Fruit fly (Drosophila melanogaster) whole organism, embryonic: ENCODE results near the gene CG31637.

ENCODE experiments used
- Atf6 ChIP-seq: fragments of 200-800 bp; sonication (Bioruptor generic); IDR thresholded peaks from 2 replicates; pipeline ENCODE4 v1.3.6; 2022; ENCODE audit warnings: missing biosample characterization, missing genetic modification characterization
- BEAF-32 ChIP-seq: fragments of 200-800 bp; sonication (Bioruptor generic); optimal IDR thresholded peaks from 3 replicates; lab custom pipeline; 2017; ENCODE audit warnings: missing biosample characterization, missing genetic modification characterization, mild to moderate bottlenecking, moderate library complexity, missing genetic modification reagents
- CG12104 ChIP-seq: fragments of 200-800 bp; sonication (Bioruptor generic); optimal IDR thresholded peaks from 3 replicates; lab custom pipeline; 2016; ENCODE audit warnings: missing biosample characterization, missing genetic modification characterization
- CG12942 ChIP-seq: fragments of 200-800 bp; sonication (Bioruptor generic); optimal IDR thresholded peaks from 3 replicates; lab custom pipeline; 2016; ENCODE audit warnings: missing biosample characterization, missing genetic modification characterization
- CG13775 ChIP-seq: fragments of 200-800 bp; sonication (Bioruptor generic); optimal IDR thresholded peaks from 3 replicates; lab custom pipeline; 2017; ENCODE audit warnings: missing biosample characterization, mild to moderate bottlenecking, missing genetic modification characterization
- CG13894 ChIP-seq: fragments of 200-800 bp; sonication (Bioruptor generic); optimal IDR thresholded peaks from 3 replicates; lab custom pipeline; 2018; ENCODE audit warnings: missing biosample characterization, mild to moderate bottlenecking, missing genetic modification characterization, moderate library complexity
- CG14710 ChIP-seq: fragments of 200-800 bp; sonication (Bioruptor generic); optimal IDR thresholded peaks from 3 replicates; lab custom pipeline; 2019; ENCODE audit warnings: missing biosample characterization, mild to moderate bottlenecking, missing genetic modification characterization, moderate library complexity
- CG14860 ChIP-seq: fragments of 200-800 bp; sonication (Bioruptor generic); IDR thresholded peaks from 3 replicates; pipeline ENCODE4 v1.3.6; 2022; ENCODE audit warnings: missing biosample characterization, missing genetic modification characterization; ENCODE audit not compliant: partially characterized antibody
- CG14965 ChIP-seq: fragments of 200-800 bp; sonication (Bioruptor generic); optimal IDR thresholded peaks from 2 replicates; lab custom pipeline; 2016; ENCODE audit warnings: missing biosample characterization, missing genetic modification characterization, borderline replicate concordance
- CG18619 ChIP-seq: fragments of 200-800 bp; sonication (Bioruptor generic); optimal IDR thresholded peaks from 3 replicates; lab custom pipeline; 2017; ENCODE audit warnings: missing biosample characterization, mild to moderate bottlenecking, missing genetic modification characterization
- CG2712 ChIP-seq: fragments of 200-800 bp; optimal IDR thresholded peaks from 3 replicates; lab custom pipeline; 2019; ENCODE audit warnings: missing biosample characterization, mild to moderate bottlenecking, missing genetic modification characterization, moderate library complexity
- CG6791 ChIP-seq: fragments of 200-800 bp; sonication (Bioruptor generic); IDR thresholded peaks from 3 replicates; pipeline ENCODE4 v1.3.6; 2022; ENCODE audit warnings: missing biosample characterization, missing genetic modification characterization; ENCODE audit not compliant: partially characterized antibody
- CG8359 ChIP-seq: fragments of 200-800 bp; sonication (Bioruptor generic); optimal IDR thresholded peaks from 2 replicates; lab custom pipeline; 2017; ENCODE audit warnings: missing biosample characterization, mild to moderate bottlenecking, missing genetic modification characterization, borderline replicate concordance
- CrebB ChIP-seq: fragments of 200-800 bp; sonication (Bioruptor generic); optimal IDR thresholded peaks from 3 replicates; lab custom pipeline; 2018; ENCODE audit warnings: missing biosample characterization, mild to moderate bottlenecking, missing genetic modification characterization
- D19A ChIP-seq: fragments of 200-800 bp; optimal IDR thresholded peaks from 3 replicates; lab custom pipeline; 2019; ENCODE audit warnings: missing biosample characterization, mild to moderate bottlenecking, missing genetic modification characterization, moderate library complexity
- D19B ChIP-seq: fragments of 200-800 bp; sonication (Bioruptor generic); optimal IDR thresholded peaks from 2 replicates; lab custom pipeline; 2017; ENCODE audit warnings: missing biosample characterization, mild to moderate bottlenecking, missing genetic modification characterization
- Dll ChIP-seq: fragments of 200-800 bp; sonication (Bioruptor generic); IDR thresholded peaks from 4 replicates; pipeline ENCODE4 v1.3.6; 2022; ENCODE audit warnings: missing biosample characterization, missing genetic modification characterization; ENCODE audit not compliant: partially characterized antibody
- H15 ChIP-seq: fragments of 200-800 bp; sonication (Bioruptor generic); IDR thresholded peaks from 3 replicates; pipeline ENCODE4 v1.3.6; 2022; ENCODE audit warnings: missing biosample characterization, missing genetic modification characterization
- HLH4C ChIP-seq: fragments of 200-800 bp; sonication (Bioruptor generic); IDR thresholded peaks from 3 replicates; pipeline ENCODE4 v1.3.6; 2022; ENCODE audit warnings: missing biosample characterization, missing genetic modification characterization; ENCODE audit not compliant: partially characterized antibody
- HmgD ChIP-seq: fragments of 200-800 bp; sonication (Bioruptor generic); optimal IDR thresholded peaks from 3 replicates; lab custom pipeline; 2016; ENCODE audit warnings: missing biosample characterization, missing genetic modification characterization
- Lpt ChIP-seq: fragments of >200 bp; optimal IDR thresholded peaks from 2 replicates; lab custom pipeline; 2018; ENCODE audit warnings: missing biosample characterization, missing genetic modification characterization
- MBD-R2 ChIP-seq: fragments of 200-800 bp; sonication (Bioruptor generic); IDR thresholded peaks from 2 replicates; pipeline ENCODE4 v1.3.6; 2022; ENCODE audit warnings: missing biosample characterization, missing genetic modification characterization
- MESR4 ChIP-seq: fragments of 200-800 bp; sonication (Bioruptor generic); optimal IDR thresholded peaks from 2 replicates; lab custom pipeline; 2018; ENCODE audit warnings: missing biosample characterization, mild to moderate bottlenecking, missing genetic modification characterization, moderate library complexity
- Mad ChIP-seq: fragments of 200-800 bp; sonication (Bioruptor generic); optimal IDR thresholded peaks from 2 replicates; lab custom pipeline; 2016; ENCODE audit warnings: missing biosample characterization, missing genetic modification characterization
- Oli ChIP-seq: fragments of 200-800 bp; sonication (Bioruptor generic); optimal IDR thresholded peaks from 2 replicates; lab custom pipeline; 2018; ENCODE audit warnings: missing biosample characterization, mild to moderate bottlenecking, missing genetic modification characterization, moderate library complexity
- Opbp ChIP-seq: fragments of 200-800 bp; sonication (Bioruptor generic); IDR thresholded peaks from 3 replicates; pipeline ENCODE4 v1.3.6; 2022; ENCODE audit warnings: missing biosample characterization, missing genetic modification characterization; ENCODE audit not compliant: partially characterized antibody
- Pdp1 ChIP-seq, 2 experiments: fragments of 200-800 bp; sonication (Bioruptor generic); optimal IDR thresholded peaks; 3 replicates each; lab custom pipeline; 2016; ENCODE audit warnings: missing biosample characterization in 2 of 2, missing genetic modification characterization in 2 of 2, mild to moderate bottlenecking in 1 of 2, moderate library complexity in 1 of 2
- Poxn ChIP-seq: fragments of 200-800 bp; sonication (Bioruptor generic); IDR thresholded peaks from 2 replicates; pipeline ENCODE4 v1.3.6; 2022; ENCODE audit warnings: missing biosample characterization, missing genetic modification characterization
- Scr ChIP-seq: fragments of 200-800 bp; sonication (Bioruptor generic); IDR thresholded peaks from 2 replicates; pipeline ENCODE4 v1.3.6; 2022; ENCODE audit warnings: missing biosample characterization, missing genetic modification characterization; ENCODE audit not compliant: partially characterized antibody
- az2 ChIP-seq: fragments of 200-800 bp; sonication (Bioruptor generic); optimal IDR thresholded peaks from 3 replicates; lab custom pipeline; 2016; ENCODE audit warnings: missing biosample characterization, missing genetic modification characterization
- br ChIP-seq: fragments of >200 bp; optimal IDR thresholded peaks from 2 replicates; lab custom pipeline; 2017
- crc ChIP-seq: fragments of 200-800 bp; sonication (Bioruptor generic); optimal IDR thresholded peaks from 2 replicates; lab custom pipeline; 2016; ENCODE audit warnings: missing biosample characterization, missing genetic modification characterization
- emc ChIP-seq: fragments of 200-800 bp; sonication (Bioruptor generic); optimal IDR thresholded peaks from 2 replicates; lab custom pipeline; 2016; ENCODE audit warnings: missing biosample characterization, missing genetic modification characterization
- en ChIP-seq: fragments of 200-800 bp; sonication (Bioruptor generic); optimal IDR thresholded peaks from 2 replicates; lab custom pipeline; 2016; ENCODE audit warnings: missing biosample characterization, missing genetic modification characterization
- esg ChIP-seq: fragments of 200-800 bp; sonication (Bioruptor generic); conservative IDR thresholded peaks from 2 replicates; pipeline ENCODE4 v1.3.6; 2022; ENCODE audit warnings: missing biosample characterization, missing genetic modification characterization
- fd96Cb ChIP-seq: fragments of 200-800 bp; sonication (Bioruptor generic); optimal IDR thresholded peaks from 2 replicates; lab custom pipeline; 2018; ENCODE audit warnings: missing biosample characterization, mild to moderate bottlenecking, missing genetic modification characterization, moderate library complexity
- gce ChIP-seq: fragments of 200-800 bp; sonication (Bioruptor generic); IDR thresholded peaks from 3 replicates; pipeline ENCODE4 v1.3.6; 2022; ENCODE audit warnings: missing biosample characterization, missing genetic modification characterization
- hbn ChIP-seq: fragments of 200-800 bp; sonication (Bioruptor generic); IDR thresholded peaks from 2 replicates; pipeline ENCODE4 v1.3.6; 2022; ENCODE audit warnings: missing biosample characterization, missing genetic modification characterization; ENCODE audit not compliant: partially characterized antibody
- hth ChIP-seq: fragments of >200 bp; optimal IDR thresholded peaks from 2 replicates; lab custom pipeline; 2017; ENCODE audit warnings: inconsistent platforms
- inv ChIP-seq: fragments of 200-800 bp; sonication (Bioruptor generic); IDR thresholded peaks from 2 replicates; pipeline ENCODE4 v1.3.6; 2022; ENCODE audit warnings: missing biosample characterization, missing genetic modification characterization; ENCODE audit not compliant: partially characterized antibody
- ken ChIP-seq: fragments of 200-800 bp; sonication (Bioruptor generic); IDR thresholded peaks from 3 replicates; pipeline ENCODE4 v1.3.6; 2022; ENCODE audit warnings: missing biosample characterization, missing genetic modification characterization
- kni ChIP-seq: fragments of 200-800 bp; sonication (Bioruptor generic); optimal IDR thresholded peaks from 3 replicates; lab custom pipeline; 2017; ENCODE audit warnings: mild to moderate bottlenecking, missing biosample characterization, missing genetic modification reagents, missing genetic modification characterization
- lmd ChIP-seq: fragments of 200-800 bp; sonication (Bioruptor generic); IDR thresholded peaks from 2 replicates; pipeline ENCODE4 v1.3.6; 2022; ENCODE audit warnings: missing biosample characterization, missing genetic modification characterization
- mirr ChIP-seq: fragments of 200-800 bp; sonication (Bioruptor generic); optimal IDR thresholded peaks from 3 replicates; lab custom pipeline; 2018; ENCODE audit warnings: missing biosample characterization, mild to moderate bottlenecking, missing genetic modification characterization
- nmo ChIP-seq: fragments of 200-800 bp; sonication (Bioruptor generic); optimal IDR thresholded peaks from 2 replicates; lab custom pipeline; 2018; ENCODE audit warnings: missing biosample characterization, mild to moderate bottlenecking, missing genetic modification characterization, moderate library complexity
- pb ChIP-seq: fragments of 200-800 bp; sonication (Bioruptor generic); optimal IDR thresholded peaks from 3 replicates; lab custom pipeline; 2016; ENCODE audit warnings: missing biosample characterization, missing genetic modification characterization
- pzg ChIP-seq: fragments of 200-800 bp; sonication (Bioruptor generic); optimal IDR thresholded peaks from 3 replicates; lab custom pipeline; 2018; ENCODE audit warnings: missing biosample characterization, mild to moderate bottlenecking, missing genetic modification characterization, moderate library complexity
- repo ChIP-seq: fragments of 200-800 bp; sonication (Bioruptor generic); optimal IDR thresholded peaks from 2 replicates; lab custom pipeline; 2016; ENCODE audit warnings: missing biosample characterization, missing genetic modification characterization
- sens ChIP-seq: fragments of 200-800 bp; sonication (Bioruptor generic); peaks from one replicate; lab custom pipeline; 2016; ENCODE audit warnings: missing biosample characterization, missing genetic modification characterization
- tx ChIP-seq: fragments of 200-800 bp; sonication (Bioruptor generic); optimal IDR thresholded peaks from 2 replicates; lab custom pipeline; 2016; ENCODE audit warnings: missing biosample characterization, missing genetic modification characterization

CG31637 gene

dm6 chr2L:6566020-6566687 lies 67.7 kb downstream of the CG31637 start, which contains the start of gene CG13766 (continued):
- TF ChIP-seq inv = peak; percentile 75
- TF ChIP-seq br (lab: Kevin White, UChicago) = no peak
- peak; percentile 10 for TF ChIP-seq CG2712 (tag; lab: Kevin White, UChicago)
- no peak for TF ChIP-seq gce (GFP tag; lab: Robert Waterston, UW)
- TF ChIP-seq lmd = no peak
- TF ChIP-seq nmo (GFP tag; lab: Kevin White, UChicago) = peak; percentile 32
- TF ChIP-seq kni = no peak
- TF ChIP-seq Dll (GFP tag; lab: Robert Waterston, UW) = peak; percentile 81; the same call in 3 of the 4 replicates
- no peak for TF ChIP-seq pb (GFP tag; lab: Kevin White, UChicago)
- no peak for TF ChIP-seq crc (GFP tag; lab: Kevin White, UChicago)
- peak; percentile 18 for TF ChIP-seq BEAF-32
- TF ChIP-seq en (GFP tag; lab: Kevin White, UChicago) = no peak
- no peak for TF ChIP-seq Atf6 (GFP tag; lab: Robert Waterston, UW)
- no peak for TF ChIP-seq emc (GFP tag; lab: Kevin White, UChicago)
- TF ChIP-seq esg (GFP tag; lab: Robert Waterston, UW) = no peak
- TF ChIP-seq CG8359 = no peak
- TF ChIP-seq CG14710 (tag; lab: Kevin White, UChicago) = peak; percentile 45
- TF ChIP-seq Opbp = peak; percentile 79; the same call in 2 of the 3 replicates
- TF ChIP-seq CG14965 (GFP tag; lab: Kevin White, UChicago) = no peak
- TF ChIP-seq tx (GFP tag; lab: Kevin White, UChicago) = no peak
- TF ChIP-seq mirr (GFP tag; lab: Kevin White, UChicago) = no peak
- no peak for TF ChIP-seq CG12942
- 0 out of 2 replicates have a peak, but pooled peaks have one; percentile 18 for TF ChIP-seq Poxn (GFP tag; lab: Robert Waterston, UW)
- peak; percentile 86 for TF ChIP-seq Scr (GFP tag; lab: Robert Waterston, UW)
- no peak for TF ChIP-seq Lpt (GFP tag; lab: Kevin White, UChicago)
- no peak for TF ChIP-seq HmgD (GFP tag; lab: Kevin White, UChicago)
- no peak for TF ChIP-seq H15
- peak; percentile 74 for TF ChIP-seq pzg
- TF ChIP-seq CG14860 = peak; percentile 100
- TF ChIP-seq CG13894 = no peak
- no peak for TF ChIP-seq Mad (GFP tag; lab: Kevin White, UChicago)
- peak; percentile 75 for TF ChIP-seq sens (GFP tag; lab: Kevin White, UChicago)
- no peak for TF ChIP-seq ken (GFP tag; lab: Robert Waterston, UW)
- TF ChIP-seq CG12104 (GFP tag; lab: Kevin White, UChicago) = no peak
- TF ChIP-seq hbn (GFP tag; lab: Robert Waterston, UW) = peak; percentile 71
- no peak for TF ChIP-seq fd96Cb (tag; lab: Kevin White, UChicago)
- TF ChIP-seq D19B (GFP tag; lab: Kevin White, UChicago) = peak; percentile 97
- no peak for TF ChIP-seq CrebB (tag; lab: Kevin White, UChicago)
- peak; percentile 97 for TF ChIP-seq CG6791 (GFP tag; lab: Robert Waterston, UW)
- peak; percentile 100 for TF ChIP-seq HLH4C (GFP tag; lab: Robert Waterston, UW)
- no peak for TF ChIP-seq CG13775 (GFP tag; lab: Kevin White, UChicago)
- TF ChIP-seq az2 (GFP tag; lab: Kevin White, UChicago) = no peak
- TF ChIP-seq D19A (tag; lab: Kevin White, UChicago) = no peak
- TF ChIP-seq Pdp1 (GFP tag; optimal IDR thresholded peaks at IDR 0.05; lab: Kevin White, UChicago) = peak in 1 of 2 experiments; percentile 12
- TF ChIP-seq Oli (tag; lab: Kevin White, UChicago) = no peak
- no peak for TF ChIP-seq CG18619
- peak; percentile 74 for TF ChIP-seq MBD-R2 (GFP tag; lab: Robert Waterston, UW)
- TF ChIP-seq MESR4 (GFP tag; lab: Kevin White, UChicago) = peak; percentile 37
- no peak for TF ChIP-seq repo (GFP tag; lab: Kevin White, UChicago)
- no peak for TF ChIP-seq hth (lab: Kevin White, UChicago)
